Worm (Caenorhabditis elegans) whole organism, L1 larva: ENCODE measurements around the gene T05C12.15.

ENCODE experiments used
- C16A3.4 ChIP-seq: fragments of 150-350 bp; optimal IDR thresholded peaks from 2 replicates; lab custom pipeline; 2014; ENCODE audit warnings: missing biosample characterization, missing genetic modification characterization
- F16B12.6 ChIP-seq: fragments of 150-350 bp; optimal IDR thresholded peaks from 2 replicates; lab custom pipeline; 2014; ENCODE audit warnings: missing biosample characterization, missing genetic modification characterization
- blmp-1 ChIP-seq: fragments of 150-350 bp; optimal IDR thresholded peaks from 2 replicates; lab custom pipeline; 2014; ENCODE audit warnings: missing biosample characterization, missing genetic modification characterization
- ceh-63 ChIP-seq: fragments of 200-800 bp; sonication (Bioruptor generic); optimal IDR thresholded peaks from 2 replicates; lab custom pipeline; 2018; ENCODE audit warnings: mild to moderate bottlenecking, missing genetic modification characterization, missing compliant biosample characterization
- ceh-82 ChIP-seq, 3 experiments: fragments of 150-350 bp in 1 of 3; sonication (generic microtip) in 2 of 3; optimal IDR thresholded peaks; 2 replicates each; lab custom pipeline; 2014 to 2017; ENCODE audit warnings: missing biosample characterization in 3 of 3, missing genetic modification characterization in 3 of 3
- dsc-1 ChIP-seq: sonication (generic microtip); optimal IDR thresholded peaks from 2 replicates; lab custom pipeline; 2016; ENCODE audit warnings: mild to moderate bottlenecking, missing genetic modification characterization, missing compliant biosample characterization
- efl-1 ChIP-seq, 4 experiments: fragments of 150-350 bp; optimal IDR thresholded peaks in 3 of 4; peaks in 1 of 4; 1 replicate in 1 of 4; 2 replicates in 3 of 4; lab custom pipeline; 2014; ENCODE audit warnings: missing biosample characterization in 2 of 4, missing genetic modification characterization in 2 of 4, missing genetic modification reagents in 2 of 4
- egl-13 ChIP-seq: sonication (generic microtip); optimal IDR thresholded peaks from 2 replicates; lab custom pipeline; 2016; ENCODE audit warnings: missing genotype, missing genetic modification reagents, missing genetic modification characterization, missing compliant biosample characterization
- elt-2 ChIP-seq: sonication (generic microtip); optimal IDR thresholded peaks from 2 replicates; lab custom pipeline; 2016; ENCODE audit warnings: missing genetic modification characterization, mild to moderate bottlenecking, inconsistent platforms, missing compliant biosample characterization, missing genetic modification reagents
- elt-3 ChIP-seq, 6 experiments: fragments of 150-350 bp in 1 of 6; sonication (generic microtip); optimal IDR thresholded peaks; 2 replicates each; lab custom pipeline; 2017 to 2018; ENCODE audit warnings: missing biosample characterization in 6 of 6, missing genetic modification characterization in 6 of 6, inconsistent platforms in 1 of 6
- ets-5 ChIP-seq: fragments of 200-800 bp; sonication (Bioruptor generic); IDR thresholded peaks from 2 replicates; pipeline ENCODE4 v1.3.6; 2022; ENCODE audit warnings: missing genetic modification characterization, missing compliant biosample characterization
- fkh-4 ChIP-seq: sonication (generic microtip); optimal IDR thresholded peaks from 2 replicates; lab custom pipeline; 2016; ENCODE audit warnings: missing compliant biosample characterization, missing genetic modification characterization, borderline replicate concordance
- fkh-8 ChIP-seq: sonication (generic microtip); optimal IDR thresholded peaks from 2 replicates; lab custom pipeline; 2016; ENCODE audit warnings: mild to moderate bottlenecking, missing genetic modification characterization, missing compliant biosample characterization
- fos-1 ChIP-seq: fragments of 150-350 bp; optimal IDR thresholded peaks from 2 replicates; lab custom pipeline; 2014; ENCODE audit warnings: missing biosample characterization, missing genetic modification characterization
- grh-1 ChIP-seq: fragments of 200-800 bp; sonication (Bioruptor generic); IDR thresholded peaks from 2 replicates; pipeline ENCODE4 v1.3.6; 2022; ENCODE audit warnings: missing genetic modification reagents, missing genetic modification characterization, missing compliant biosample characterization
- irx-1 ChIP-seq: sonication (generic microtip); optimal IDR thresholded peaks from 2 replicates; lab custom pipeline; 2016; ENCODE audit warnings: missing genetic modification characterization, missing compliant biosample characterization
- isw-1 ChIP-seq: fragments of 200-800 bp; sonication (Bioruptor generic); IDR thresholded peaks from 2 replicates; pipeline ENCODE4 v1.3.6; 2022; ENCODE audit warnings: missing genetic modification characterization, missing compliant biosample characterization
- jun-1 ChIP-seq: fragments of 150-350 bp; optimal IDR thresholded peaks from 2 replicates; lab custom pipeline; 2014; ENCODE audit warnings: missing biosample characterization, missing genetic modification reagents, missing genetic modification characterization
- lin-13 ChIP-seq: fragments of 150-350 bp; optimal IDR thresholded peaks from 2 replicates; lab custom pipeline; 2014; ENCODE audit warnings: missing biosample characterization, missing genetic modification reagents, missing genetic modification characterization
- lin-14 ChIP-seq: fragments of 200-800 bp; sonication (Bioruptor generic); optimal IDR thresholded peaks from 2 replicates; lab custom pipeline; 2018; ENCODE audit warnings: mild to moderate bottlenecking, missing genetic modification characterization, moderate library complexity, missing compliant biosample characterization
- lin-35 ChIP-seq, 2 experiments: fragments of 150-350 bp; optimal IDR thresholded peaks; 2 replicates each; lab custom pipeline; 2014; ENCODE audit warnings: missing biosample characterization in 2 of 2, missing genetic modification characterization in 2 of 2, missing genetic modification reagents in 2 of 2
- lsy-2 ChIP-seq, 2 experiments: fragments of 150-350 bp; optimal IDR thresholded peaks; 2 replicates each; lab custom pipeline; 2014; ENCODE audit warnings: missing biosample characterization in 2 of 2, missing genetic modification characterization in 2 of 2
- mab-9 ChIP-seq: fragments of 200-800 bp; sonication (Bioruptor generic); IDR thresholded peaks from 2 replicates; pipeline ENCODE4 v1.3.6; 2022; ENCODE audit warnings: missing genetic modification reagents, missing genetic modification characterization, missing compliant biosample characterization
- mdl-1 ChIP-seq, 2 experiments: fragments of 150-350 bp; optimal IDR thresholded peaks; 2 replicates each; lab custom pipeline; 2014 to 2017; ENCODE audit warnings: missing biosample characterization in 2 of 2, missing genetic modification characterization in 2 of 2, inconsistent platforms in 1 of 2
- mep-1 ChIP-seq: fragments of 150-350 bp; optimal IDR thresholded peaks from 2 replicates; lab custom pipeline; 2014; ENCODE audit warnings: missing biosample characterization, missing genetic modification characterization
- nhr-11 ChIP-seq: fragments of 150-350 bp; optimal IDR thresholded peaks from 2 replicates; lab custom pipeline; 2014; ENCODE audit warnings: missing biosample characterization, missing genetic modification characterization
- nhr-12 ChIP-seq: sonication (generic microtip); optimal IDR thresholded peaks from 2 replicates; lab custom pipeline; 2017; ENCODE audit warnings: missing biosample characterization, missing genetic modification characterization
- nhr-19 ChIP-seq: fragments of 200-800 bp; sonication (Bioruptor generic); conservative IDR thresholded peaks from 2 replicates; pipeline ENCODE4 v1.3.6; 2022; ENCODE audit warnings: missing genetic modification characterization, missing compliant biosample characterization
- nhr-47 ChIP-seq: sonication (generic microtip); optimal IDR thresholded peaks from 2 replicates; lab custom pipeline; 2016; ENCODE audit warnings: mild to moderate bottlenecking, missing genetic modification characterization, moderate library complexity, missing compliant biosample characterization
- nhr-71 ChIP-seq: sonication (generic microtip); optimal IDR thresholded peaks from 2 replicates; lab custom pipeline; 2016; ENCODE audit warnings: mild to moderate bottlenecking, missing genetic modification characterization, moderate library complexity, missing compliant biosample characterization
- nhr-76 ChIP-seq: sonication (generic microtip); optimal IDR thresholded peaks from 2 replicates; lab custom pipeline; 2017; ENCODE audit warnings: missing biosample characterization, missing genetic modification characterization
- pag-3 ChIP-seq: sonication (generic microtip); optimal IDR thresholded peaks from 2 replicates; lab custom pipeline; 2017; ENCODE audit warnings: missing genetic modification characterization, mild to moderate bottlenecking, missing compliant biosample characterization, antibody characterized with exemption, borderline replicate concordance; ENCODE audit not compliant: insufficient read depth
- pqm-1 ChIP-seq: sonication (generic microtip); optimal IDR thresholded peaks from 3 replicates; lab custom pipeline; 2017; ENCODE audit warnings: missing biosample characterization, missing genetic modification characterization
- snpc-4 ChIP-seq: fragments of 150-350 bp; optimal IDR thresholded peaks from 2 replicates; lab custom pipeline; 2014; ENCODE audit warnings: missing biosample characterization, missing genetic modification characterization
- tbx-2 ChIP-seq: sonication (generic microtip); optimal IDR thresholded peaks from 2 replicates; lab custom pipeline; 2016; ENCODE audit warnings: missing genetic modification characterization, missing compliant biosample characterization
- unc-86 ChIP-seq: sonication (generic microtip); optimal IDR thresholded peaks from 2 replicates; lab custom pipeline; 2016; ENCODE audit warnings: missing genetic modification characterization, missing compliant biosample characterization
- unc-98 ChIP-seq: fragments of 200-800 bp; sonication (Bioruptor generic); IDR thresholded peaks from 2 replicates; pipeline ENCODE4 v1.3.6; 2022; ENCODE audit warnings: missing genetic modification characterization, missing compliant biosample characterization
- vab-15 ChIP-seq: sonication (generic microtip); optimal IDR thresholded peaks from 2 replicates; lab custom pipeline; 2017; ENCODE audit warnings: missing genotype, mild to moderate bottlenecking, missing genetic modification characterization, missing compliant biosample characterization
- zip-4 ChIP-seq: fragments of 200-800 bp; sonication (Bioruptor generic); optimal IDR thresholded peaks from 2 replicates; lab custom pipeline; 2018; ENCODE audit warnings: mild to moderate bottlenecking, missing genetic modification characterization, moderate library complexity, missing compliant biosample characterization
- ztf-11 ChIP-seq, 2 experiments: sonication (generic microtip); optimal IDR thresholded peaks; 2 replicates each; lab custom pipeline; 2016 to 2017; ENCODE audit warnings: missing genetic modification characterization in 2 of 2, missing biosample characterization in 1 of 2, missing compliant biosample characterization in 1 of 2

The T05C12.15 gene

ce11 chrII:8124867-8125266, 44.5 kb upstream of the T05C12.15 start, which contains the start of gene ire-1 (continued):
- TF ChIP-seq ceh-63: no peak
- no peak for TF ChIP-seq vab-15 (tag; lab: Kevin White, UChicago)
- peak; percentile 26 for TF ChIP-seq tbx-2 (tag; lab: Kevin White, UChicago)
- TF ChIP-seq blmp-1 (tag; lab: Kevin White, UChicago): peak; percentile 49
- peak; percentile 15 for TF ChIP-seq zip-4 (GFP tag; lab: Kevin White, UChicago)
- TF ChIP-seq unc-86 (tag; lab: Kevin White, UChicago): no peak
- TF ChIP-seq snpc-4: peak; percentile 33
- no peak for TF ChIP-seq grh-1 (GFP tag; lab: Robert Waterston, UW)
- TF ChIP-seq nhr-19 (GFP tag; lab: Robert Waterston, UW): no peak
- no peak for TF ChIP-seq egl-13
- peak; percentile 71 to 88 for TF ChIP-seq lin-35 (GFP tag; optimal IDR thresholded peaks at IDR 0.05; lab: Kevin White, UChicago)
- TF ChIP-seq pqm-1: no peak
- peak; percentile 35 for TF ChIP-seq fos-1 (tag; lab: Kevin White, UChicago)
- no peak for TF ChIP-seq nhr-12 (tag; lab: Kevin White, UChicago)
- TF ChIP-seq pag-3: no peak
- TF ChIP-seq ztf-11 (tag; optimal IDR thresholded peaks at IDR 0.05; lab: Kevin White, UChicago): no peak
- TF ChIP-seq isw-1 (GFP tag; lab: Robert Waterston, UW): peak; percentile 50
- TF ChIP-seq ets-5 (GFP tag; lab: Robert Waterston, UW): no peak
- peak in 2 of 3 experiments; percentile 31 to 50 for TF ChIP-seq ceh-82 (tag; optimal IDR thresholded peaks at IDR 0.05; lab: Kevin White, UChicago)
- TF ChIP-seq jun-1 (tag; lab: Kevin White, UChicago): peak; percentile 12
- no peak for TF ChIP-seq fkh-4
- TF ChIP-seq mdl-1 (tag; optimal IDR thresholded peaks at IDR 0.05; lab: Kevin White, UChicago): peak in 1 of 2 experiments; percentile 53
- TF ChIP-seq mep-1 (tag; lab: Kevin White, UChicago): peak; percentile 78
- no peak for TF ChIP-seq unc-98 (GFP tag; lab: Robert Waterston, UW)
- peak; percentile 65 for TF ChIP-seq nhr-71 (tag; lab: Kevin White, UChicago)

- TF ChIP-seq isw-1 (GFP tag; lab: Robert Waterston, UW) (no peak), grh-1 (GFP tag; lab: Robert Waterston, UW) (no peak), irx-1 (no peak), F16B12.6 (tag; lab: Kevin White, UChicago) (no peak), C16A3.4 (tag; lab: Kevin White, UChicago) (no peak), nhr-76 (tag; lab: Kevin White, UChicago) (no peak), blmp-1 (tag; lab: Kevin White, UChicago) (peak; percentile 73), nhr-47 (tag; lab: Kevin White, UChicago) (no peak), elt-2 (tag; lab: Kevin White, UChicago) (no peak), lin-13 (GFP tag; lab: Kevin White, UChicago) (no peak), lsy-2 (tag; optimal IDR thresholded peaks at IDR 0.05; lab: Kevin White, UChicago) (no peak), mab-9 (no peak), fkh-4 (no peak), fos-1 (tag; lab: Kevin White, UChicago) (no peak), nhr-11 (tag; lab: Kevin White, UChicago) (no peak), lin-14 (GFP tag; lab: Kevin White, UChicago) (peak; percentile 8), efl-1 (optimal IDR thresholded peaks at IDR 0.05; lab: Kevin White, UChicago) (no peak), efl-1 (GFP tag; optimal IDR thresholded peaks at IDR 0.05 in 1 of 2; lab: Kevin White, UChicago) (peak in 1 of 2 experiments; percentile 86), dsc-1 (tag; lab: Kevin White, UChicago) (no peak), elt-3 (tag; optimal IDR thresholded peaks at IDR 0.05; lab: Kevin White, UChicago) (no peak), fkh-8 (tag; lab: Kevin White, UChicago) (no peak), egl-13 (no peak)
Measured at ce11 chrII:8125439-8125838, 43.9 kb upstream of the T05C12.15 start.
